Worm (Caenorhabditis elegans) whole organism, L3 larva: ENCODE measurements around the gene F46F5.1.

Source experiments
- aly-2 ChIP-seq: fragments of 150-350 bp; optimal IDR thresholded peaks from 2 replicates; lab custom pipeline; 2014; ENCODE audit warnings: missing biosample characterization, missing genetic modification characterization
- ceh-16 ChIP-seq: sonication (generic microtip); optimal IDR thresholded peaks from 2 replicates; lab custom pipeline; 2017; ENCODE audit warnings: missing biosample characterization, missing genetic modification characterization
- egl-27 ChIP-seq: sonication (generic microtip); optimal IDR thresholded peaks from 4 replicates; lab custom pipeline; 2017; ENCODE audit warnings: missing biosample characterization, missing genetic modification reagents, missing genetic modification characterization
- elt-1 ChIP-seq: fragments of 150-350 bp; optimal IDR thresholded peaks from 2 replicates; lab custom pipeline; 2014; ENCODE audit warnings: missing biosample characterization, missing genetic modification characterization
- elt-3 ChIP-seq, 3 experiments: fragments of 150-350 bp in 1 of 3; sonication (generic microtip) in 2 of 3; optimal IDR thresholded peaks; 2 replicates in 2 of 3; 4 replicates in 1 of 3; lab custom pipeline; 2014 to 2017; ENCODE audit warnings: missing biosample characterization in 3 of 3, missing genetic modification characterization in 3 of 3
- fkh-2 ChIP-seq: fragments of 150-350 bp; optimal IDR thresholded peaks from 2 replicates; lab custom pipeline; 2014; ENCODE audit warnings: missing biosample characterization, missing genetic modification reagents, missing genetic modification characterization
- mdl-1 ChIP-seq: fragments of 150-350 bp; optimal IDR thresholded peaks from 2 replicates; lab custom pipeline; 2014; ENCODE audit warnings: missing biosample characterization, missing genetic modification characterization
- nhr-11 ChIP-seq: fragments of 150-350 bp; optimal IDR thresholded peaks from 2 replicates; lab custom pipeline; 2014; ENCODE audit warnings: missing biosample characterization, missing genetic modification characterization
- nhr-237 ChIP-seq: fragments of 150-350 bp; optimal IDR thresholded peaks from 2 replicates; lab custom pipeline; 2014; ENCODE audit warnings: missing biosample characterization, missing genetic modification characterization
- snpc-4 ChIP-seq: fragments of 150-350 bp; optimal IDR thresholded peaks from 2 replicates; lab custom pipeline; 2014; ENCODE audit warnings: missing biosample characterization, missing genetic modification characterization
- unc-39 ChIP-seq: sonication (generic microtip); optimal IDR thresholded peaks from 4 replicates; lab custom pipeline; 2017; ENCODE audit warnings: missing biosample characterization, missing genetic modification characterization
- unc-62 ChIP-seq: fragments of 150-350 bp; sonication (generic microtip); optimal IDR thresholded peaks from 4 replicates; lab custom pipeline; 2014; ENCODE audit warnings: missing biosample characterization, missing genetic modification reagents, missing genetic modification characterization
- zag-1 ChIP-seq: fragments of 150-350 bp; optimal IDR thresholded peaks from 2 replicates; lab custom pipeline; 2014; ENCODE audit warnings: missing biosample characterization, missing genetic modification characterization

DNA sequence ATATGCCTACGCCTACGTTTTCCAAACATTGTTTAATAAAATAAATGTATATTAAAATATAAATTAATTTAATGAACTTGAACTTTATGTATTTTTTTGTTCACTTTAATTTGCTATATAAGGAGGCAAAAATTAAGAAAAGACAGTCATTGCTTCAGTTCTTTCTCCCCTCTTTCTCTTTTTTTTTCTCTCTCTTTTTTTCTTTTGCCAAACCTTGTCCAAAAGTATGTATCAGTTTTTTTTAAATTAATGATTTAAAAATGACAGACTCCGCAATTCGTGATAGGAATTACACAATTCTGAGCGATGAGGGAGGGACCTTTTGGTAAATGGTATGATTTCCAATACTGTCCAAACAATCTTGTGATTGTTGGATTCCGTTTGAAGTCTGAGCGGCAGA, 11.3 kb upstream of the F46F5.1 start, which contains the start of gene F46F5.13:
- TF ChIP-seq elt-1 (tag; lab: Kevin White, UChicago), result no peak
- no peak for TF ChIP-seq snpc-4 (tag; lab: Kevin White, UChicago)
- TF ChIP-seq ceh-16 (tag; lab: Kevin White, UChicago), result no peak
- no peak for TF ChIP-seq unc-39 (tag; lab: Kevin White, UChicago)
- TF ChIP-seq aly-2 (tag; lab: Kevin White, UChicago), result no peak
- no peak for TF ChIP-seq unc-62 (GFP tag; lab: Kevin White, UChicago)
- no peak for TF ChIP-seq egl-27 (tag; lab: Kevin White, UChicago)
- TF ChIP-seq fkh-2 (tag; lab: Kevin White, UChicago), result no peak
- no peak for TF ChIP-seq nhr-11 (tag; lab: Kevin White, UChicago)
- TF ChIP-seq zag-1 (tag; lab: Kevin White, UChicago), result no peak
- TF ChIP-seq mdl-1, result no peak
- no peak for TF ChIP-seq elt-3 (tag; optimal IDR thresholded peaks at IDR 0.05; lab: Kevin White, UChicago)
- TF ChIP-seq nhr-237 (tag; lab: Kevin White, UChicago), result no peak
